Fruit fly (Drosophila melanogaster) whole organism, embryonic: ENCODE measurements around the gene Gr64b.

ENCODE experiments used
- Atf-2 ChIP-seq: fragments of 200-800 bp; sonication (Bioruptor generic); optimal IDR thresholded peaks from 2 replicates; lab custom pipeline; 2016; ENCODE audit warnings: missing biosample characterization, missing genetic modification characterization
- C15 ChIP-seq: fragments of 200-800 bp; sonication (Bioruptor generic); IDR thresholded peaks from 3 replicates; pipeline ENCODE4 v1.3.6; 2022; ENCODE audit warnings: missing biosample characterization, missing genetic modification characterization
- CG10979 ChIP-seq: fragments of 200-800 bp; sonication (Bioruptor generic); optimal IDR thresholded peaks from 2 replicates; lab custom pipeline; 2018; ENCODE audit warnings: missing biosample characterization, mild to moderate bottlenecking, missing genetic modification characterization, moderate library complexity
- CG12659 ChIP-seq: fragments of 200-800 bp; sonication (Bioruptor generic); optimal IDR thresholded peaks from 3 replicates; lab custom pipeline; 2017; ENCODE audit warnings: mild to moderate bottlenecking, missing biosample characterization, missing genetic modification reagents, missing genetic modification characterization
- CG13287 ChIP-seq: fragments of 200-800 bp; sonication (Bioruptor generic); IDR thresholded peaks from 2 replicates; pipeline ENCODE4 v1.3.6; 2022; ENCODE audit warnings: missing biosample characterization, missing genetic modification characterization; ENCODE audit not compliant: partially characterized antibody
- CG14050 ChIP-seq: fragments of 200-800 bp; sonication (Bioruptor generic); IDR thresholded peaks from 3 replicates; pipeline ENCODE4 v1.3.6; 2022; ENCODE audit warnings: missing biosample characterization, missing genetic modification characterization
- CG15514 ChIP-seq: fragments of 200-800 bp; sonication (Bioruptor generic); optimal IDR thresholded peaks from 3 replicates; lab custom pipeline; 2017; ENCODE audit warnings: missing biosample characterization, missing genetic modification characterization, mild to moderate bottlenecking, moderate library complexity, missing genetic modification reagents
- CG16863 ChIP-seq: fragments of 200-800 bp; sonication (Bioruptor generic); optimal IDR thresholded peaks from 3 replicates; lab custom pipeline; 2016; ENCODE audit warnings: missing biosample characterization, missing genetic modification characterization
- CG31441 ChIP-seq: fragments of 200-800 bp; sonication (Bioruptor generic); IDR thresholded peaks from 2 replicates; pipeline ENCODE4 v1.3.6; 2022; ENCODE audit warnings: missing biosample characterization, missing genetic modification characterization
- CG32532 ChIP-seq: fragments of 200-800 bp; sonication (Bioruptor generic); IDR thresholded peaks from 2 replicates; pipeline ENCODE4 v1.3.6; 2022; ENCODE audit warnings: missing biosample characterization, missing genetic modification characterization
- CG8478 ChIP-seq: fragments of >200 bp; optimal IDR thresholded peaks from 2 replicates; lab custom pipeline; 2018
- CG8924 ChIP-seq: fragments of 200-800 bp; optimal IDR thresholded peaks from 3 replicates; lab custom pipeline; 2019; ENCODE audit warnings: missing biosample characterization, mild to moderate bottlenecking, missing genetic modification characterization, moderate library complexity
- CG9876 ChIP-seq: fragments of 200-800 bp; sonication (Bioruptor generic); optimal IDR thresholded peaks from 2 replicates; lab custom pipeline; 2016; ENCODE audit warnings: missing biosample characterization, missing genetic modification characterization
- Dad ChIP-seq: fragments of 200-800 bp; sonication (Bioruptor generic); optimal IDR thresholded peaks from 3 replicates; lab custom pipeline; 2016; ENCODE audit warnings: missing biosample characterization, missing genetic modification characterization
- Doc3 ChIP-seq: fragments of 200-800 bp; sonication (Bioruptor generic); IDR thresholded peaks from 3 replicates; pipeline ENCODE4 v1.3.6; 2022; ENCODE audit warnings: missing biosample characterization, missing genetic modification characterization; ENCODE audit not compliant: partially characterized antibody
- E2f2 ChIP-seq: fragments of 200-800 bp; sonication (Bioruptor generic); IDR thresholded peaks from 2 replicates; pipeline ENCODE4 v1.3.6; 2022; ENCODE audit warnings: missing biosample characterization, missing genetic modification characterization
- Ets65A ChIP-seq: fragments of 200-800 bp; sonication (Bioruptor generic); peaks from one replicate; lab custom pipeline; 2016; ENCODE audit warnings: missing biosample characterization, missing genetic modification characterization
- Hmr ChIP-seq: fragments of 200-800 bp; sonication (Bioruptor generic); optimal IDR thresholded peaks from 3 replicates; lab custom pipeline; 2017; ENCODE audit warnings: mild to moderate bottlenecking, missing biosample characterization, missing genetic modification reagents, missing genetic modification characterization
- Med ChIP-seq: fragments of 200-800 bp; sonication (Bioruptor generic); peaks from one replicate; lab custom pipeline; 2016; ENCODE audit warnings: missing biosample characterization, missing genetic modification characterization, mild to moderate bottlenecking, inconsistent platforms, moderate library complexity
- Nf-YB ChIP-seq: fragments of 200-800 bp; sonication (Bioruptor generic); optimal IDR thresholded peaks from 3 replicates; lab custom pipeline; 2019; ENCODE audit warnings: missing biosample characterization, mild to moderate bottlenecking, missing genetic modification characterization, moderate library complexity
- Oli ChIP-seq: fragments of 200-800 bp; sonication (Bioruptor generic); optimal IDR thresholded peaks from 2 replicates; lab custom pipeline; 2018; ENCODE audit warnings: missing biosample characterization, mild to moderate bottlenecking, missing genetic modification characterization, moderate library complexity
- PHDP ChIP-seq: fragments of 200-800 bp; sonication (Bioruptor generic); optimal IDR thresholded peaks from 3 replicates; lab custom pipeline; 2018; ENCODE audit warnings: missing biosample characterization, mild to moderate bottlenecking, missing genetic modification characterization, moderate library complexity
- Ptx1 ChIP-seq: fragments of 200-800 bp; sonication (Bioruptor generic); IDR thresholded peaks from 2 replicates; pipeline ENCODE4 v1.3.6; 2022; ENCODE audit warnings: missing biosample characterization, missing genetic modification characterization
- Sox102F ChIP-seq: fragments of 200-800 bp; sonication (Bioruptor generic); optimal IDR thresholded peaks from 2 replicates; lab custom pipeline; 2018; ENCODE audit warnings: missing biosample characterization, mild to moderate bottlenecking, missing genetic modification characterization, moderate library complexity
- Tbp ChIP-seq: fragments of >200 bp; optimal IDR thresholded peaks from 2 replicates; lab custom pipeline; 2018; ENCODE audit warnings: missing biosample characterization, missing genetic modification characterization
- caup ChIP-seq: fragments of 200-800 bp; sonication (Bioruptor generic); optimal IDR thresholded peaks from 3 replicates; lab custom pipeline; 2017; ENCODE audit warnings: missing biosample characterization, mild to moderate bottlenecking, missing genetic modification characterization, moderate library complexity; ENCODE audit not compliant: severe bottlenecking
- croc ChIP-seq: fragments of 200-800 bp; sonication (Bioruptor generic); conservative IDR thresholded peaks from 3 replicates; pipeline ENCODE4 v1.3.6; 2022; ENCODE audit warnings: missing biosample characterization, missing genetic modification characterization
- dati ChIP-seq: fragments of 200-800 bp; sonication (Bioruptor generic); IDR thresholded peaks from 2 replicates; pipeline ENCODE4 v1.3.6; 2022; ENCODE audit warnings: missing biosample characterization, missing genetic modification characterization
- dpn ChIP-seq, 2 experiments: fragments of 200-800 bp; sonication (Bioruptor generic); optimal IDR thresholded peaks; 3 replicates each; lab custom pipeline; 2016; ENCODE audit warnings: missing biosample characterization in 2 of 2, missing genetic modification characterization in 2 of 2
- dysf ChIP-seq: fragments of 200-800 bp; sonication (Bioruptor generic); IDR thresholded peaks from 3 replicates; pipeline ENCODE4 v1.3.6; 2022; ENCODE audit warnings: missing biosample characterization, missing genetic modification characterization
- ewg ChIP-seq: fragments of 200-800 bp; sonication (Bioruptor generic); optimal IDR thresholded peaks from 3 replicates; lab custom pipeline; 2017; ENCODE audit warnings: mild to moderate bottlenecking, missing biosample characterization, missing genetic modification reagents, missing genetic modification characterization
- gem ChIP-seq: fragments of 200-800 bp; sonication (Bioruptor generic); optimal IDR thresholded peaks from 2 replicates; lab custom pipeline; 2019; ENCODE audit warnings: missing biosample characterization, mild to moderate bottlenecking, missing genetic modification characterization, moderate library complexity
- gfzf ChIP-seq: fragments of 200-800 bp; sonication (Bioruptor generic); optimal IDR thresholded peaks from 2 replicates; lab custom pipeline; 2016; ENCODE audit warnings: missing biosample characterization, mild to moderate bottlenecking, missing genetic modification characterization, moderate library complexity
- grn ChIP-seq: fragments of 200-800 bp; sonication (Bioruptor generic); optimal IDR thresholded peaks from 3 replicates; lab custom pipeline; 2017; ENCODE audit warnings: missing biosample characterization, missing genetic modification characterization
- lilli ChIP-seq: fragments of 200-800 bp; sonication (Bioruptor generic); optimal IDR thresholded peaks from 3 replicates; lab custom pipeline; 2016; ENCODE audit warnings: missing biosample characterization, missing genetic modification characterization
- lov ChIP-seq, 2 experiments: fragments of 200-800 bp in 1 of 2; fragments of >200 bp in 1 of 2; sonication (Bioruptor generic) in 1 of 2; IDR thresholded peaks in 1 of 2; optimal IDR thresholded peaks in 1 of 2; 2 replicates in 1 of 2; 3 replicates in 1 of 2; pipeline versions ENCODE4 v1.3.6 to Lab custom; 2017 to 2022; ENCODE audit warnings: missing biosample characterization in 1 of 2, missing genetic modification characterization in 1 of 2
- prd ChIP-seq, 3 experiments: fragments of >200 bp in 2 of 3; fragments of 200-800 bp in 1 of 3; sonication (Bioruptor generic) in 1 of 3; optimal IDR thresholded peaks in 2 of 3; IDR thresholded peaks in 1 of 3; 2 replicates in 2 of 3; 3 replicates in 1 of 3; pipeline versions ENCODE4 v1.3.6 to Lab custom; 2017 to 2022; ENCODE audit warnings: missing biosample characterization in 1 of 3, missing genetic modification characterization in 1 of 3
- row ChIP-seq: fragments of 200-800 bp; sonication (Bioruptor generic); IDR thresholded peaks from 3 replicates; pipeline ENCODE4 v1.3.6; 2022; ENCODE audit warnings: missing biosample characterization, missing genetic modification characterization
- sc ChIP-seq, 3 experiments: fragments of >200 bp in 2 of 3; fragments of 200-800 bp in 1 of 3; sonication (Bioruptor generic) in 1 of 3; optimal IDR thresholded peaks; 2 replicates in 2 of 3; 3 replicates in 1 of 3; lab custom pipeline; 2017; ENCODE audit warnings: mild to moderate bottlenecking in 1 of 3, missing biosample characterization in 1 of 3, missing genetic modification characterization in 1 of 3, missing genetic modification reagents in 1 of 3
- sens ChIP-seq: fragments of 200-800 bp; sonication (Bioruptor generic); peaks from one replicate; lab custom pipeline; 2016; ENCODE audit warnings: missing biosample characterization, missing genetic modification characterization
- sens-2 ChIP-seq: fragments of 200-800 bp; sonication (Bioruptor generic); IDR thresholded peaks from 2 replicates; pipeline ENCODE4 v1.3.6; 2022; ENCODE audit warnings: missing biosample characterization, missing genetic modification characterization
- slbo ChIP-seq: fragments of 200-800 bp; sonication (Bioruptor generic); IDR thresholded peaks from 2 replicates; pipeline ENCODE4 v1.3.6; 2022; ENCODE audit warnings: missing biosample characterization, missing genetic modification characterization
- so ChIP-seq: fragments of 200-800 bp; sonication (Bioruptor generic); IDR thresholded peaks from 3 replicates; pipeline ENCODE4 v1.3.6; 2022; ENCODE audit warnings: missing biosample characterization, missing genetic modification characterization
- ssp ChIP-seq: fragments of 200-800 bp; sonication (Bioruptor generic); IDR thresholded peaks from 2 replicates; pipeline ENCODE4 v1.3.6; 2022; ENCODE audit warnings: missing biosample characterization, missing genetic modification characterization
- stc ChIP-seq: fragments of 200-800 bp; sonication (Bioruptor generic); IDR thresholded peaks from 2 replicates; pipeline ENCODE4 v1.3.6; 2022; ENCODE audit warnings: missing biosample characterization, missing genetic modification characterization
- wek ChIP-seq: fragments of 200-800 bp; sonication (Bioruptor generic); optimal IDR thresholded peaks from 3 replicates; lab custom pipeline; 2018; ENCODE audit warnings: missing biosample characterization, mild to moderate bottlenecking, missing genetic modification characterization, moderate library complexity

Gr64b gene

dm6 chr3L:4055438-4055962, 27.1 kb downstream of the Gr64b start:
- no peak for TF ChIP-seq CG16863 (GFP tag; lab: Kevin White, UChicago)
- no peak for TF ChIP-seq gfzf
- no peak for TF ChIP-seq Nf-YB (GFP tag; lab: Kevin White, UChicago)
- no peak for TF ChIP-seq CG8924 (tag; lab: Kevin White, UChicago)

dm6 chr3L:4056812-4057211, 28.4 kb downstream of the Gr64b start:
- no peak for TF ChIP-seq dysf (GFP tag; lab: Robert Waterston, UW)
- no peak for TF ChIP-seq caup (GFP tag; lab: Kevin White, UChicago)
- TF ChIP-seq Atf-2 = no peak
- TF ChIP-seq Doc3 (GFP tag; lab: Robert Waterston, UW) = no peak
- no peak for TF ChIP-seq E2f2 (GFP tag; lab: Robert Waterston, UW)
- TF ChIP-seq CG10979 (tag; lab: Kevin White, UChicago) = no peak
- TF ChIP-seq ewg (GFP tag; lab: Kevin White, UChicago) = no peak
- TF ChIP-seq Tbp (GFP tag; lab: Kevin White, UChicago) = no peak
- TF ChIP-seq croc (GFP tag; lab: Robert Waterston, UW) = no peak
- TF ChIP-seq Dad (GFP tag; lab: Kevin White, UChicago) = no peak
- no peak for TF ChIP-seq wek
- TF ChIP-seq ssp = no peak
- no peak for TF ChIP-seq sc (optimal IDR thresholded peaks at IDR 0.05; lab: Kevin White, UChicago)
- TF ChIP-seq sc (GFP tag; optimal IDR thresholded peaks at IDR 0.05; lab: Kevin White, UChicago) = no peak
- TF ChIP-seq lilli (GFP tag; lab: Kevin White, UChicago) = no peak
- TF ChIP-seq C15 = no peak

dm6 chr3L:4059293-4059820, 31.0 kb downstream of the Gr64b start, which contains the start of gene Ugt305A1:
TSS of gene Ugt305A1 (plus strand) at chr3L:4059770.
- TF ChIP-seq grn (GFP tag; lab: Kevin White, UChicago) (peak; percentile 17), CG9876 (GFP tag; lab: Kevin White, UChicago) (no peak), CG15514 (GFP tag; lab: Kevin White, UChicago) (peak; percentile 4), Sox102F (GFP tag; lab: Kevin White, UChicago) (peak; percentile 31), Med (GFP tag; lab: Kevin White, UChicago) (peak; percentile 65), dati (GFP tag; lab: Robert Waterston, UW) (0 out of 2 replicates have a peak, but pooled peaks have one; percentile 10), prd (optimal IDR thresholded peaks at IDR 0.05; lab: Kevin White, UChicago) (no peak), prd (GFP tag; IDR thresholded peaks at IDR 0.05; lab: Robert Waterston, UW) (peak; percentile 26; the same call in 1 of the 3 replicates), Oli (tag; lab: Kevin White, UChicago) (peak; percentile 6), dpn (GFP tag; optimal IDR thresholded peaks at IDR 0.05; lab: Kevin White, UChicago) (peak in 1 of 2 experiments; percentile 3), Ptx1 (GFP tag; lab: Robert Waterston, UW) (peak; percentile 28; the same call in 1 of the 2 replicates), CG8478 (lab: Kevin White, UChicago) (no peak), CG12659 (GFP tag; lab: Kevin White, UChicago) (peak; percentile 11), stc (GFP tag; lab: Robert Waterston, UW) (0 out of 2 replicates have a peak, but pooled peaks have one; percentile 24), Hmr (GFP tag; lab: Kevin White, UChicago) (peak; percentile 22), CG31441 (GFP tag; lab: Robert Waterston, UW) (0 out of 2 replicates have a peak, but pooled peaks have one; percentile 11), dysf (GFP tag; lab: Robert Waterston, UW) (0 out of 3 replicates have a peak, but pooled peaks have one; percentile 19), gem (no peak), row (peak; percentile 50; the same call in 2 of the 3 replicates), PHDP (tag; lab: Kevin White, UChicago) (peak; percentile 30), CG13287 (GFP tag; lab: Robert Waterston, UW) (no peak), sens (peak; percentile 78), so (GFP tag; lab: Robert Waterston, UW) (no peak), slbo (GFP tag; lab: Robert Waterston, UW) (0 out of 2 replicates have a peak, but pooled peaks have one; percentile 35), CG14050 (GFP tag; lab: Robert Waterston, UW) (no peak), CG10979 (tag; lab: Kevin White, UChicago) (peak; percentile 5), sens-2 (GFP tag; lab: Robert Waterston, UW) (no peak), lov (optimal IDR thresholded peaks at IDR 0.05; lab: Kevin White, UChicago) (no peak), lov (GFP tag; IDR thresholded peaks at IDR 0.05; lab: Robert Waterston, UW) (no peak), Ets65A (peak; percentile 61), CG32532 (GFP tag; lab: Robert Waterston, UW) (peak; percentile 39; the same call in 1 of the 2 replicates)
